Worm (Caenorhabditis elegans) whole organism, L1 larva: ENCODE measurements around the gene lron-4.

ENCODE experiments used
- F16B12.6 ChIP-seq: fragments of 150-350 bp; optimal IDR thresholded peaks from 2 replicates; lab custom pipeline; 2014; ENCODE audit warnings: missing biosample characterization, missing genetic modification characterization
- alr-1 ChIP-seq: fragments of 200-800 bp; sonication (Bioruptor generic); optimal IDR thresholded peaks from 2 replicates; lab custom pipeline; 2018; ENCODE audit warnings: borderline replicate concordance, mild to moderate bottlenecking, missing genetic modification characterization, missing compliant biosample characterization
- blmp-1 ChIP-seq: fragments of 150-350 bp; optimal IDR thresholded peaks from 2 replicates; lab custom pipeline; 2014; ENCODE audit warnings: missing biosample characterization, missing genetic modification characterization
- ceh-63 ChIP-seq: fragments of 200-800 bp; sonication (Bioruptor generic); optimal IDR thresholded peaks from 2 replicates; lab custom pipeline; 2018; ENCODE audit warnings: mild to moderate bottlenecking, missing genetic modification characterization, missing compliant biosample characterization
- ceh-8 ChIP-seq: fragments of 200-800 bp; sonication (Bioruptor generic); optimal IDR thresholded peaks from 2 replicates; lab custom pipeline; 2018; ENCODE audit warnings: mild to moderate bottlenecking, missing genetic modification characterization, moderate library complexity, missing compliant biosample characterization
- ceh-88 ChIP-seq: fragments of 200-800 bp; sonication (Bioruptor generic); IDR thresholded peaks from 2 replicates; pipeline ENCODE4 v1.3.6; 2022; ENCODE audit warnings: missing genetic modification characterization, missing compliant biosample characterization
- dpl-1 ChIP-seq, 3 experiments: fragments of 150-350 bp in 2 of 3; sonication (generic microtip) in 1 of 3; optimal IDR thresholded peaks; 2 replicates each; lab custom pipeline; 2014 to 2017; ENCODE audit warnings: missing biosample characterization in 3 of 3, missing genetic modification characterization in 3 of 3, missing genetic modification reagents in 3 of 3
- dsc-1 ChIP-seq: sonication (generic microtip); optimal IDR thresholded peaks from 2 replicates; lab custom pipeline; 2016; ENCODE audit warnings: mild to moderate bottlenecking, missing genetic modification characterization, missing compliant biosample characterization
- efl-1 ChIP-seq, 4 experiments: fragments of 150-350 bp; optimal IDR thresholded peaks in 3 of 4; peaks in 1 of 4; 1 replicate in 1 of 4; 2 replicates in 3 of 4; lab custom pipeline; 2014; ENCODE audit warnings: missing biosample characterization in 2 of 4, missing genetic modification characterization in 2 of 4, missing genetic modification reagents in 2 of 4
- efl-3 ChIP-seq: fragments of 200-800 bp; sonication (Bioruptor generic); optimal IDR thresholded peaks from 2 replicates; lab custom pipeline; 2018; ENCODE audit warnings: mild to moderate bottlenecking, missing genetic modification characterization, missing compliant biosample characterization
- egl-13 ChIP-seq: sonication (generic microtip); optimal IDR thresholded peaks from 2 replicates; lab custom pipeline; 2016; ENCODE audit warnings: missing genotype, missing genetic modification reagents, missing genetic modification characterization, missing compliant biosample characterization
- elt-2 ChIP-seq: sonication (generic microtip); optimal IDR thresholded peaks from 2 replicates; lab custom pipeline; 2016; ENCODE audit warnings: missing genetic modification characterization, mild to moderate bottlenecking, inconsistent platforms, missing compliant biosample characterization, missing genetic modification reagents
- elt-3 ChIP-seq, 6 experiments: fragments of 150-350 bp in 1 of 6; sonication (generic microtip); optimal IDR thresholded peaks; 2 replicates each; lab custom pipeline; 2017 to 2018; ENCODE audit warnings: missing biosample characterization in 6 of 6, missing genetic modification characterization in 6 of 6, inconsistent platforms in 1 of 6
- fkh-8 ChIP-seq: sonication (generic microtip); optimal IDR thresholded peaks from 2 replicates; lab custom pipeline; 2016; ENCODE audit warnings: mild to moderate bottlenecking, missing genetic modification characterization, missing compliant biosample characterization
- jun-1 ChIP-seq: fragments of 150-350 bp; optimal IDR thresholded peaks from 2 replicates; lab custom pipeline; 2014; ENCODE audit warnings: missing biosample characterization, missing genetic modification reagents, missing genetic modification characterization
- lir-3 ChIP-seq: sonication (generic microtip); optimal IDR thresholded peaks from 2 replicates; lab custom pipeline; 2016; ENCODE audit warnings: mild to moderate bottlenecking, missing genetic modification characterization, moderate library complexity, missing compliant biosample characterization; ENCODE audit not compliant: poor library complexity
- mdl-1 ChIP-seq, 2 experiments: fragments of 150-350 bp; optimal IDR thresholded peaks; 2 replicates each; lab custom pipeline; 2014 to 2017; ENCODE audit warnings: missing biosample characterization in 2 of 2, missing genetic modification characterization in 2 of 2, inconsistent platforms in 1 of 2
- mef-2 ChIP-seq: fragments of 150-350 bp; optimal IDR thresholded peaks from 2 replicates; lab custom pipeline; 2014; ENCODE audit warnings: missing biosample characterization, missing genetic modification characterization
- nhr-11 ChIP-seq: fragments of 150-350 bp; optimal IDR thresholded peaks from 2 replicates; lab custom pipeline; 2014; ENCODE audit warnings: missing biosample characterization, missing genetic modification characterization
- nhr-47 ChIP-seq: sonication (generic microtip); optimal IDR thresholded peaks from 2 replicates; lab custom pipeline; 2016; ENCODE audit warnings: mild to moderate bottlenecking, missing genetic modification characterization, moderate library complexity, missing compliant biosample characterization
- nhr-71 ChIP-seq: sonication (generic microtip); optimal IDR thresholded peaks from 2 replicates; lab custom pipeline; 2016; ENCODE audit warnings: mild to moderate bottlenecking, missing genetic modification characterization, moderate library complexity, missing compliant biosample characterization
- nhr-77 ChIP-seq: fragments of 150-350 bp; optimal IDR thresholded peaks from 2 replicates; lab custom pipeline; 2014; ENCODE audit warnings: missing biosample characterization, missing genetic modification characterization
- pqm-1 ChIP-seq: sonication (generic microtip); optimal IDR thresholded peaks from 3 replicates; lab custom pipeline; 2017; ENCODE audit warnings: missing biosample characterization, missing genetic modification characterization
- rnt-1 ChIP-seq: sonication (generic microtip); optimal IDR thresholded peaks from 2 replicates; lab custom pipeline; 2016; ENCODE audit warnings: mild to moderate bottlenecking, missing genetic modification characterization, moderate library complexity, missing compliant biosample characterization
- tbx-2 ChIP-seq: sonication (generic microtip); optimal IDR thresholded peaks from 2 replicates; lab custom pipeline; 2016; ENCODE audit warnings: missing genetic modification characterization, missing compliant biosample characterization
- unc-30 ChIP-seq: sonication (generic microtip); optimal IDR thresholded peaks from 2 replicates; lab custom pipeline; 2017; ENCODE audit warnings: missing biosample characterization, missing genetic modification characterization
- unc-62 ChIP-seq: fragments of 150-350 bp; optimal IDR thresholded peaks from 2 replicates; lab custom pipeline; 2014; ENCODE audit warnings: missing biosample characterization, missing genetic modification reagents, missing genetic modification characterization
- unc-98 ChIP-seq: fragments of 200-800 bp; sonication (Bioruptor generic); IDR thresholded peaks from 2 replicates; pipeline ENCODE4 v1.3.6; 2022; ENCODE audit warnings: missing genetic modification characterization, missing compliant biosample characterization
- ztf-11 ChIP-seq, 2 experiments: sonication (generic microtip); optimal IDR thresholded peaks; 2 replicates each; lab custom pipeline; 2016 to 2017; ENCODE audit warnings: missing genetic modification characterization in 2 of 2, missing biosample characterization in 1 of 2, missing compliant biosample characterization in 1 of 2
- ztf-4 ChIP-seq: fragments of 150-350 bp; optimal IDR thresholded peaks from 2 replicates; lab custom pipeline; 2014; ENCODE audit warnings: missing biosample characterization, missing genetic modification characterization

lron-4 gene

DNA sequence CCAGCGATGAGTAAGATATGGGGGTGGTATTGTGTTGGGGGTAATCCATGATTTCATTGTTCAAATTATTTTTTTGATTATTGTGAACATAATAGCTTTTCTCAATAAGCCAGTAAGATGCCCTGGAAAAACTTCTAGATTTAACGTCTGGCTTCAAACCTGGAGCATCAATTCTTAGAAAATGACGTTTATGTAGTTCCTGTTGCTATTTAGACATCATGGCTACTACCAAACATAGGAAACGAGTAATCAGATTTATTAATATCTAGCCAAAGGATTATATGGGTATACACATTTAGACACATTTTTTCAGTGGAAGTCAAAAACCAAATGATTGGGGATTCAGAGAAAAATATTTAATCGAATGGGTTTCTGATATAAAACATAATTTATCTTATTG, 52.4 kb downstream of the lron-4 start:
- TF ChIP-seq fkh-8 (tag; lab: Kevin White, UChicago) (peak; percentile 47), elt-3 (tag; optimal IDR thresholded peaks at IDR 0.05; lab: Kevin White, UChicago) (no peak), F16B12.6 (tag; lab: Kevin White, UChicago) (no peak), nhr-11 (tag; lab: Kevin White, UChicago) (peak; percentile 66), ceh-8 (GFP tag; lab: Kevin White, UChicago) (no peak), nhr-77 (tag; lab: Kevin White, UChicago) (no peak), jun-1 (no peak), unc-62 (GFP tag; lab: Kevin White, UChicago) (no peak), tbx-2 (tag; lab: Kevin White, UChicago) (no peak), nhr-71 (tag; lab: Kevin White, UChicago) (peak; percentile 41), elt-2 (tag; lab: Kevin White, UChicago) (no peak), egl-13 (tag; lab: Kevin White, UChicago) (peak; percentile 64), unc-30 (no peak), ceh-88 (GFP tag; lab: Robert Waterston, UW) (no peak), rnt-1 (tag; lab: Kevin White, UChicago) (no peak), ztf-11 (tag; optimal IDR thresholded peaks at IDR 0.05; lab: Kevin White, UChicago) (no peak), unc-98 (GFP tag; lab: Robert Waterston, UW) (no peak), nhr-47 (tag; lab: Kevin White, UChicago) (peak; percentile 55), lir-3 (tag; lab: Kevin White, UChicago) (no peak), pqm-1 (tag; lab: Kevin White, UChicago) (no peak), alr-1 (tag; lab: Kevin White, UChicago) (no peak), efl-3 (GFP tag; lab: Kevin White, UChicago) (no peak), mef-2 (tag; lab: Kevin White, UChicago) (no peak), dsc-1 (peak; percentile 95), efl-1 (optimal IDR thresholded peaks at IDR 0.05; lab: Kevin White, UChicago) (no peak), efl-1 (GFP tag; optimal IDR thresholded peaks at IDR 0.05 in 1 of 2; lab: Kevin White, UChicago) (no peak), ztf-4 (no peak), dpl-1 (GFP tag; optimal IDR thresholded peaks at IDR 0.05; lab: Kevin White, UChicago) (no peak), mdl-1 (tag; optimal IDR thresholded peaks at IDR 0.05; lab: Kevin White, UChicago) (no peak), blmp-1 (tag; lab: Kevin White, UChicago) (no peak), ceh-63 (no peak)
- TF ChIP-seq, all 84 proteins: peak for 6
